Fruit fly (Drosophila melanogaster): ENCODE results near the gene Wdr24.

Wdr24 gene

DNA sequence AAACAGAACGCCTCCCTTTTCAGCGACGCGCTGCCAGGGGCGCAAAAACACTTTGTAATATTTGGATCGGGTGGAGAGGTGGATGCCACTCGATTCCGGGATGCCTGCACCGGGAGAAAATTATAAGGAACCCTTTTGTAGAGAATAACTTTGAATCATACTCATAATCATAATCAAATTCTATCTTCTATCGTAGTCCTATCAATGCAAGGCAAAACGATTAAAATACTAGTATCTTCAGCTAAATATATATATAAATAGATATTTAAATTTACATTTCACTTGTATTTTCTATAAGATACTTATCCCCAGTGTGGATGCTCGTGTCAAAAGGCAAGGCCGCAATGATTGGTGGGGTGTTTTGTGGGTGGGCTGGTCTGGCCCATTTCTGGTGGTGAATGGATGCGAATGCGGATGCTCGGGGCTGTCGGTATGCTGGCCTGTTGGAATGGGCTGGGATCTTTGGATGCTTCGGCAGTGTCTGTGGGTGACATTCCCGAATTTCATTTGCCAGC lies 39.0 kb downstream of the Wdr24 start (continued):
- TF ChIP-seq CoRest (tag; optimal IDR thresholded peaks at IDR 0.05): peak; percentile 0
- TF ChIP-seq CG16815 (GFP tag; optimal IDR thresholded peaks at IDR 0.05): no peak
- no peak for TF ChIP-seq CG11560 (tag; IDR thresholded peaks at IDR 0.05)
- TF ChIP-seq MESR4 (GFP tag; optimal IDR thresholded peaks at IDR 0.05): no peak
- peak; percentile 12 for TF ChIP-seq CG7839 (tag; optimal IDR thresholded peaks at IDR 0.05)
- no peak for TF ChIP-seq CG4820 (GFP tag; optimal IDR thresholded peaks at IDR 0.05)
- TF ChIP-seq CG10979 (tag; optimal IDR thresholded peaks at IDR 0.05): peak; percentile 23
- no peak for TF ChIP-seq sob (GFP tag; IDR thresholded peaks at IDR 0.05)
- TF ChIP-seq CG42726 (GFP tag; IDR thresholded peaks at IDR 0.05; ENCODE audit: partially characterized antibody): no peak
- no peak for TF ChIP-seq TFAM (GFP tag; optimal IDR thresholded peaks at IDR 0.05)
- peak; percentile 12 for TF ChIP-seq phol (tag; optimal IDR thresholded peaks at IDR 0.05)
- TF ChIP-seq CG15011 (GFP tag; optimal IDR thresholded peaks at IDR 0.05): no peak
- no peak for TF ChIP-seq insv (GFP tag; optimal IDR thresholded peaks at IDR 0.05)
- no peak for TF ChIP-seq zfh1 (GFP tag; IDR thresholded peaks at IDR 0.05)
- no peak for TF ChIP-seq Tbp (GFP tag; optimal IDR thresholded peaks at IDR 0.05)
- TF ChIP-seq D19A (tag; optimal IDR thresholded peaks at IDR 0.05): peak; percentile 32
- TF ChIP-seq gfzf (GFP tag; optimal IDR thresholded peaks at IDR 0.05): no peak
- TF ChIP-seq CG10267 (tag; optimal IDR thresholded peaks at IDR 0.05): peak; percentile 1

dm6 chr3R:29704557-29704956 lies 40.3 kb downstream of the Wdr24 start:
- TF ChIP-seq sens (GFP tag): peak; percentile 41
- TF ChIP-seq CG12219 (GFP tag; optimal IDR thresholded peaks at IDR 0.05): no peak
- no peak for TF ChIP-seq aop (GFP tag; IDR thresholded peaks at IDR 0.05)
- TF ChIP-seq CG10979 (tag; optimal IDR thresholded peaks at IDR 0.05): peak; percentile 29
- TF ChIP-seq Nf-YB (GFP tag; optimal IDR thresholded peaks at IDR 0.05): no peak
- TF ChIP-seq CG18619 (GFP tag; optimal IDR thresholded peaks at IDR 0.05): no peak
- TF ChIP-seq CG1603 (tag; optimal IDR thresholded peaks at IDR 0.05): peak; percentile 28
- TF ChIP-seq CG11504 (tag; optimal IDR thresholded peaks at IDR 0.05): peak; percentile 0
- peak; percentile 13 for TF ChIP-seq CG18262 (tag; optimal IDR thresholded peaks at IDR 0.05)
- no peak for TF ChIP-seq CG6272 (GFP tag; IDR thresholded peaks at IDR 0.05)
- peak; percentile 4 for TF ChIP-seq phol (tag; optimal IDR thresholded peaks at IDR 0.05)
- TF ChIP-seq gem (tag; optimal IDR thresholded peaks at IDR 0.05): peak; percentile 13
- TF ChIP-seq CG4424 (GFP tag; optimal IDR thresholded peaks at IDR 0.05): no peak
- peak; percentile 19 for TF ChIP-seq CG2712 (tag; optimal IDR thresholded peaks at IDR 0.05)
- TF ChIP-seq CG8388 (GFP tag; optimal IDR thresholded peaks at IDR 0.05): no peak
- no peak for TF ChIP-seq Opbp (GFP tag; IDR thresholded peaks at IDR 0.05; ENCODE audit: partially characterized antibody)
- TF ChIP-seq CG17359 (tag; optimal IDR thresholded peaks at IDR 0.05): no peak
- TF ChIP-seq CG14710 (tag; optimal IDR thresholded peaks at IDR 0.05): peak; percentile 5
- TF ChIP-seq Pdp1 (GFP tag; optimal IDR thresholded peaks at IDR 0.05): peak in 1 of 2 experiments; percentile 52
- peak; percentile 54; the same call in 1 of the 2 replicates for TF ChIP-seq Xrp1 (GFP tag; IDR thresholded peaks at IDR 0.05)

- TF ChIP-seq Ets97D (GFP tag; optimal IDR thresholded peaks at IDR 0.05) (no peak), Nf-YC (tag; optimal IDR thresholded peaks at IDR 0.05) (peak; percentile 50), HmgZ (tag; optimal IDR thresholded peaks at IDR 0.05) (no peak), gcm2 (GFP tag; optimal IDR thresholded peaks at IDR 0.05) (no peak), CG5245 (GFP tag; optimal IDR thresholded peaks at IDR 0.05) (no peak), amos (GFP tag; IDR thresholded peaks at IDR 0.05; ENCODE audit: partially characterized antibody) (no peak), btn (GFP tag; optimal IDR thresholded peaks at IDR 0.05) (no peak), CG12744 (GFP tag; optimal IDR thresholded peaks at IDR 0.05) (no peak), Nf-YB (GFP tag; optimal IDR thresholded peaks at IDR 0.05) (peak; percentile 75), Abd-B (GFP tag; optimal IDR thresholded peaks at IDR 0.05) (no peak), eyg (GFP tag; optimal IDR thresholded peaks at IDR 0.05) (no peak)
These were observed 43.2 kb downstream of the Wdr24 start for dm6 chr3R:29701739-29702138.
